Worm (Caenorhabditis elegans): ENCODE results near the gene upp-1.

upp-1 gene

DNA sequence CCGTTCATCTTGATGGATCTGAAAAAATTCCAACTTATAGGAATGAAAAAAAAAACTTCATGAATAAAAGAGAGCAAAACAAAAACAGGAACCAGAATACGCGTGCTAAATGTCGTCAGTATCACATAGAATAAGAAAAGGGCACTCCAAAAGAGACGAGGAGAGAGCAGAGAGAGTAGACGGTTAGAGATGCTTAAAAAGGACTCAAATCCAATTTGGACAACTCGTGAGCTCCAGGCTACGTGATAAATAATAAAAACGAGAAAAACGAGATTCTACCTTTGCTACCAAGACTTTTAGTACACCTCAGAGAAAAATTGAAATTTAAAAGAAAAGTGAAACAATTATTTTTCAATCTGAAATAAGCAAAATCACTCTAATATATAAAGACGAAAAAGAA lies at the start of gene upp-1:
Gene upp-1 (minus strand): TSS at position 18 of the 400 bp plus-strand sequence.
- TF ChIP-seq ets-7 (tag; optimal IDR thresholded peaks at IDR 0.05) = no peak
- TF ChIP-seq B0310.2 (tag; optimal IDR thresholded peaks at IDR 0.05) = no peak
- TF ChIP-seq ceh-36 (tag; optimal IDR thresholded peaks at IDR 0.05) = no peak
- TF ChIP-seq aly-1 (tag; optimal IDR thresholded peaks at IDR 0.05) = no peak
- no peak for TF ChIP-seq F13C5.2 (tag; optimal IDR thresholded peaks at IDR 0.05)
- TF ChIP-seq sea-1 (GFP tag; conservative IDR thresholded peaks at IDR 0.05) = no peak
- TF ChIP-seq hmbx-1 (tag; optimal IDR thresholded peaks at IDR 0.05) = no peak
- TF ChIP-seq tra-4 (tag; optimal IDR thresholded peaks at IDR 0.05) = no peak
- TF ChIP-seq hnd-1 (tag; optimal IDR thresholded peaks at IDR 0.05) = no peak
- no peak for TF ChIP-seq hmg-4 (GFP tag; optimal IDR thresholded peaks at IDR 0.05)
- no peak for TF ChIP-seq scrt-1 (GFP tag; IDR thresholded peaks at IDR 0.05)
- no peak for TF ChIP-seq pes-1 (GFP tag; IDR thresholded peaks at IDR 0.05)
- no peak for TF ChIP-seq tbx-37 (GFP tag; conservative IDR thresholded peaks at IDR 0.05)
- TF ChIP-seq tbx-11 (GFP tag; IDR thresholded peaks at IDR 0.05) = no peak
- no peak for TF ChIP-seq flt-1 (GFP tag; IDR thresholded peaks at IDR 0.05)
- TF ChIP-seq ama-1 (optimal IDR thresholded peaks at IDR 0.05) = no peak
- TF ChIP-seq ceh-13 (GFP tag; optimal IDR thresholded peaks at IDR 0.05) = no peak

- no peak for TF ChIP-seq hmg-4 (GFP tag; optimal IDR thresholded peaks at IDR 0.05)
- no peak for TF ChIP-seq tbx-37 (GFP tag; conservative IDR thresholded peaks at IDR 0.05)
- no peak for TF ChIP-seq ceh-13 (GFP tag; optimal IDR thresholded peaks at IDR 0.05)
- no peak for TF ChIP-seq sea-1 (GFP tag; conservative IDR thresholded peaks at IDR 0.05)
- TF ChIP-seq ama-1 (optimal IDR thresholded peaks at IDR 0.05) = no peak
- TF ChIP-seq tra-4 (tag; optimal IDR thresholded peaks at IDR 0.05) = no peak
- TF ChIP-seq pes-1 (GFP tag; IDR thresholded peaks at IDR 0.05) = no peak
- no peak for TF ChIP-seq scrt-1 (GFP tag; IDR thresholded peaks at IDR 0.05)
- TF ChIP-seq hnd-1 (tag; optimal IDR thresholded peaks at IDR 0.05) = no peak
- TF ChIP-seq hmbx-1 (tag; optimal IDR thresholded peaks at IDR 0.05) = no peak
- TF ChIP-seq flt-1 (GFP tag; IDR thresholded peaks at IDR 0.05) = no peak
- TF ChIP-seq B0310.2 (tag; optimal IDR thresholded peaks at IDR 0.05) = no peak
- TF ChIP-seq tbx-11 (GFP tag; IDR thresholded peaks at IDR 0.05) = no peak
- no peak for TF ChIP-seq aly-1 (tag; optimal IDR thresholded peaks at IDR 0.05)
- TF ChIP-seq ets-7 (tag; optimal IDR thresholded peaks at IDR 0.05) = no peak
These were observed 49.4 kb upstream of the upp-1 start for ce11 chrIII:7692287-7692686.

ce11 chrIII:7672411-7672810 lies 29.5 kb upstream of the upp-1 start:
- TF ChIP-seq tra-4 (tag; optimal IDR thresholded peaks at IDR 0.05) (no peak), hmbx-1 (tag; optimal IDR thresholded peaks at IDR 0.05) (no peak), pes-1 (GFP tag; IDR thresholded peaks at IDR 0.05) (no peak), F13C5.2 (tag; optimal IDR thresholded peaks at IDR 0.05) (no peak), B0310.2 (tag; optimal IDR thresholded peaks at IDR 0.05) (no peak)

DNA sequence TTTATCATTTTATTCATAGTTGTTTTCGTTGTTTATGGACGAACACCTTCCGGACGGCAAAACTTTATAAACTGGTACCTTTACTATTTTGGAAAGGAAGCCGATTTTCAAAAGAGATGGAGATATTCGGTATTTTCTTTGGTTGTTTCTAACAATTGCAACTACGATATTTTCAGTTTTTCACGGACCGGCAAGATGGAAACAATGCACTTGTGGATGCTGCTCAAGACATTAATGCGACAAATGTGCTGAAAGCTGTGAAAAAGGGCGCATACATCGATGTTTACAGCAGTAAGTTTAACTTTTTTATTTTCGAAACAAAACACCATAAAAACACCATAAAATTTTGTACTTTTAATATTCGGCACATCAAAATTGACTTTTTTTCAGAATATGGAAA lies 23.0 kb upstream of the upp-1 start:
- no peak for TF ChIP-seq pes-1 (GFP tag; IDR thresholded peaks at IDR 0.05)
- no peak for TF ChIP-seq ets-7 (tag; optimal IDR thresholded peaks at IDR 0.05)
- TF ChIP-seq tra-4 (tag; optimal IDR thresholded peaks at IDR 0.05) = no peak
- no peak for TF ChIP-seq aly-1 (tag; optimal IDR thresholded peaks at IDR 0.05)
- TF ChIP-seq hnd-1 (tag; optimal IDR thresholded peaks at IDR 0.05) = no peak
- TF ChIP-seq ceh-13 (GFP tag; optimal IDR thresholded peaks at IDR 0.05) = no peak

- TF ChIP-seq scrt-1 (GFP tag; IDR thresholded peaks at IDR 0.05) (no peak), pes-1 (GFP tag; IDR thresholded peaks at IDR 0.05) (no peak), tbx-11 (GFP tag; IDR thresholded peaks at IDR 0.05) (no peak), ceh-13 (GFP tag; optimal IDR thresholded peaks at IDR 0.05) (no peak), hnd-1 (tag; optimal IDR thresholded peaks at IDR 0.05) (no peak), aly-1 (tag; optimal IDR thresholded peaks at IDR 0.05) (no peak), flt-1 (GFP tag; IDR thresholded peaks at IDR 0.05) (no peak), ceh-36 (tag; optimal IDR thresholded peaks at IDR 0.05) (no peak), ets-7 (tag; optimal IDR thresholded peaks at IDR 0.05) (no peak), tbx-37 (GFP tag; conservative IDR thresholded peaks at IDR 0.05) (no peak), hmbx-1 (tag; optimal IDR thresholded peaks at IDR 0.05) (no peak), tra-4 (tag; optimal IDR thresholded peaks at IDR 0.05) (no peak), sea-1 (GFP tag; conservative IDR thresholded peaks at IDR 0.05) (no peak), ama-1 (optimal IDR thresholded peaks at IDR 0.05) (no peak), F13C5.2 (tag; optimal IDR thresholded peaks at IDR 0.05) (no peak), B0310.2 (tag; optimal IDR thresholded peaks at IDR 0.05) (no peak), hmg-4 (GFP tag; optimal IDR thresholded peaks at IDR 0.05) (no peak)
These were observed 19.1 kb upstream of the upp-1 start, which contains the start of gene lido-18 for ce11 chrIII:7661978-7662377. lido-18 (plus strand) TSS chrIII:7662278.

DNA sequence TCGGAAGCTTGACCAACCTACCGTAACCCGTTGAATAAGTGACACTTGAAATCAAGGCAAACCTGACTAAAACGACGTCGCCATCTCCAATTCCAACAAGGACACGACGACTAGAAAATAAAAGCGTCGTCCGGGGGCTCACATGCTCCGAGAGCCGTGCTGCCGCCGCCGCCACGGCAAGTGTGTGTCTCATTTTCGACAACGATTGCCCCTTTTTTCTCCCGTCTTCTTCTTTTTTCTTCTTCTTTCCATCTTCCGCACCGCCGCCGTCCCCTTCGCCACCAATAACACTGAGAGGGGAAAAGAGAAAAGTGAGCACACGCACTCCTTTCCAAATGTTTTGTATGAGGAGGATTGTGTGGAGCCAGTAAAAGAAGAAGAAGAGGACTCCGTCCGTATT lies 18.3 kb upstream of the upp-1 start:
- no peak for TF ChIP-seq F13C5.2 (tag; optimal IDR thresholded peaks at IDR 0.05)
- no peak for TF ChIP-seq B0310.2 (tag; optimal IDR thresholded peaks at IDR 0.05)
- TF ChIP-seq scrt-1 (GFP tag; IDR thresholded peaks at IDR 0.05) = no peak
- no peak for TF ChIP-seq ceh-13 (GFP tag; optimal IDR thresholded peaks at IDR 0.05)
- no peak for TF ChIP-seq hmg-4 (GFP tag; optimal IDR thresholded peaks at IDR 0.05)
- TF ChIP-seq pes-1 (GFP tag; IDR thresholded peaks at IDR 0.05) = no peak
- no peak for TF ChIP-seq sea-1 (GFP tag; conservative IDR thresholded peaks at IDR 0.05)
- TF ChIP-seq ets-7 (tag; optimal IDR thresholded peaks at IDR 0.05) = no peak
- TF ChIP-seq tra-4 (tag; optimal IDR thresholded peaks at IDR 0.05) = no peak
- TF ChIP-seq hmbx-1 (tag; optimal IDR thresholded peaks at IDR 0.05) = no peak
- TF ChIP-seq tbx-11 (GFP tag; IDR thresholded peaks at IDR 0.05) = no peak
- TF ChIP-seq ceh-36 (tag; optimal IDR thresholded peaks at IDR 0.05) = no peak
- no peak for TF ChIP-seq flt-1 (GFP tag; IDR thresholded peaks at IDR 0.05)
- TF ChIP-seq hnd-1 (tag; optimal IDR thresholded peaks at IDR 0.05) = no peak
- no peak for TF ChIP-seq aly-1 (tag; optimal IDR thresholded peaks at IDR 0.05)

DNA sequence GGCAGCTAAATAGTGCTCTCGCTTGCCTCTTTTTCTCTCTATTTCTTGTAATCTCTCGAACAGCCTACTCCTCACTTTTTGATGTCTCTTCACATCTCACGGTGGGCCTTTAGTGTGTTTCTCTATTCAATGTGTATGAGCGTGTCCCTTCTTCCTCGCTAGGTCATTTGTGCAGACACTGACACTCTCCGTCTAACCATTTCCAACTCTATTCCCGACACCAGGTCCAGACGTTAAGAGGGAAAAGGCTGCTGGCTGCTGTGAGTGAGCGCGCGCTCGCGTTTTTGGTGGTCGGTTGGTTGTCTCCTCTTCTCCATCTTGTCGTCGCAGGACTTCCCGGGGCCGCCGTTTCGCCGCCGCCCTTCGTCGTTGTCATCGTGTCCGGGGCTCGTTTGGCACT lies 16.5 kb upstream of the upp-1 start:
- TF ChIP-seq tbx-37 (GFP tag; conservative IDR thresholded peaks at IDR 0.05) (no peak), ceh-36 (tag; optimal IDR thresholded peaks at IDR 0.05) (no peak), tra-4 (tag; optimal IDR thresholded peaks at IDR 0.05) (no peak), hmg-4 (GFP tag; optimal IDR thresholded peaks at IDR 0.05) (peak; percentile 86), sea-1 (GFP tag; conservative IDR thresholded peaks at IDR 0.05) (peak; percentile 42; the same call in 1 of the 2 replicates), ama-1 (optimal IDR thresholded peaks at IDR 0.05) (no peak), pes-1 (GFP tag; IDR thresholded peaks at IDR 0.05) (no peak; the same call in 1 of the 2 replicates), aly-1 (tag; optimal IDR thresholded peaks at IDR 0.05) (peak; percentile 66), B0310.2 (tag; optimal IDR thresholded peaks at IDR 0.05) (peak; percentile 58), hnd-1 (tag; optimal IDR thresholded peaks at IDR 0.05) (no peak), scrt-1 (GFP tag; IDR thresholded peaks at IDR 0.05) (no peak), ets-7 (tag; optimal IDR thresholded peaks at IDR 0.05) (no peak), tbx-11 (GFP tag; IDR thresholded peaks at IDR 0.05) (peak; percentile 45; the same call in 1 of the 2 replicates), hmbx-1 (tag; optimal IDR thresholded peaks at IDR 0.05) (no peak), F13C5.2 (tag; optimal IDR thresholded peaks at IDR 0.05) (peak; percentile 73)
